Worm (Caenorhabditis elegans): ENCODE data around the gene F39C12.1.

Gene F39C12.1

DNA sequence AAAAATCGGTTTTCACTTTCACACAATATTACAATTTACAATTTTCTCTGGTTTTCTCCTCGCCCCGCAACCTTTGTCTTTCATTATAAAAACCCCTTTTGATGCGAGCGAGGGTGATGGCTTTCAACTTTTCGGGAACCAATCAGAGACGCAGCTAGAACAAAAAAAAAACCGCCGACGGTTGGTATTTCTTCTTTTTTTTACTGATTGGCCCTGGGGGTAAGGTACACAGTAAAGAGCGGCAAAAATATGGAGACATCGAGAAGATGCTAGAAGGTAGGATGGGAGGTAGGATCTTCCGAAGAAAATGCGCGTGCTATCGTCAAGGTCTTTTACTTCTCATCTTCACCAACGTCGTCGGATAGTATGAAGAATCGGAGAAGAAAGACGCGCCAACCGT, 44.3 kb downstream of the F39C12.1 start:
- TF ChIP-seq nhr-76 (tag; optimal IDR thresholded peaks at IDR 0.05) = no peak
- no peak for TF ChIP-seq elt-3 (tag; optimal IDR thresholded peaks at IDR 0.05)
- no peak for TF ChIP-seq ces-1 (GFP tag; optimal IDR thresholded peaks at IDR 0.05)
- no peak for TF ChIP-seq snpc-4 (tag; optimal IDR thresholded peaks at IDR 0.05)
- no peak for TF ChIP-seq ceh-43 (GFP tag; optimal IDR thresholded peaks at IDR 0.05)
- no peak for TF ChIP-seq nhr-28 (tag; optimal IDR thresholded peaks at IDR 0.05)
- no peak for TF ChIP-seq sptf-1 (tag; optimal IDR thresholded peaks at IDR 0.05)
- TF ChIP-seq ceh-83 (GFP tag; optimal IDR thresholded peaks at IDR 0.05) = no peak
- TF ChIP-seq mep-1 (tag; optimal IDR thresholded peaks at IDR 0.05) = no peak
- no peak for TF ChIP-seq sem-2 (GFP tag; optimal IDR thresholded peaks at IDR 0.05)
- TF ChIP-seq drap-1 (GFP tag; optimal IDR thresholded peaks at IDR 0.05) = no peak
- no peak for TF ChIP-seq nhr-237 (tag; optimal IDR thresholded peaks at IDR 0.05)
- TF ChIP-seq elt-1 (tag; optimal IDR thresholded peaks at IDR 0.05; ENCODE audit: borderline replicate concordance, insufficient read depth) = no peak
- no peak for TF ChIP-seq bed-3 (GFP tag; optimal IDR thresholded peaks at IDR 0.05)
- no peak for TF ChIP-seq tbx-8 (GFP tag; optimal IDR thresholded peaks at IDR 0.05)
- TF ChIP-seq flh-1 (GFP tag; optimal IDR thresholded peaks at IDR 0.05) = no peak

DNA sequence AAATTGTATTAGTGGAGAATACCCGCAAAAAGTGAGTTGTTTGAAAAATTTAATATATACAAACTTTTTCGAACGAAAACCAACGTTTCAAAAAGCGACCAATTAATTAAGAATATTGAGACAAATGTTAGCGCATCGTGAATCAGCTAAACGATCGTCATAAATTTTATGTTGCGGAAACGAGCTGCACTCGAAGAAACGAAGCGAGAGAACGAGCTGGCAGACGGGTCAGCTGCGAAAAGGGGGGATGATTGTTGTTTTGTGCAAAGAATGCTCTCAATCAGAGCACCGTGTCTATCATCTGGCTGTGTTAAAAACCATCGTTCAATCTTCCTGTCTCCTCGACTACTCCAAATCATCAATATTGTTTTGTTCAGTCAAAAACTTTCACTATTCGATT, 49.1 kb downstream of the F39C12.1 start:
- TF ChIP-seq ces-1 (GFP tag; optimal IDR thresholded peaks at IDR 0.05) (no peak), mep-1 (tag; optimal IDR thresholded peaks at IDR 0.05) (no peak), nhr-12 (tag; optimal IDR thresholded peaks at IDR 0.05) (no peak), unc-62 (GFP tag; optimal IDR thresholded peaks at IDR 0.05) (peak; percentile 40), pha-4 (tag; optimal IDR thresholded peaks at IDR 0.05) (no peak), zip-8 (tag; optimal IDR thresholded peaks at IDR 0.05) (no peak), lin-13 (tag; optimal IDR thresholded peaks at IDR 0.05) (no peak), blmp-1 (tag; optimal IDR thresholded peaks at IDR 0.05) (no peak), bed-3 (GFP tag; optimal IDR thresholded peaks at IDR 0.05) (no peak), hlh-1 (tag; optimal IDR thresholded peaks at IDR 0.05) (peak; percentile 68), ham-2 (GFP tag; optimal IDR thresholded peaks at IDR 0.05) (no peak), sem-2 (GFP tag; optimal IDR thresholded peaks at IDR 0.05) (no peak)

ce11 chrX:4802255-4802654, 50.7 kb downstream of the F39C12.1 start:
- TF ChIP-seq nhr-2 (tag; optimal IDR thresholded peaks at IDR 0.05) (peak; percentile 49), ceh-83 (GFP tag; optimal IDR thresholded peaks at IDR 0.05) (no peak), unc-62 (GFP tag; optimal IDR thresholded peaks at IDR 0.05) (peak; percentile 88), pha-4 (tag; optimal IDR thresholded peaks at IDR 0.05) (no peak), hlh-1 (tag; optimal IDR thresholded peaks at IDR 0.05) (peak; percentile 83)

- TF ChIP-seq pha-4 (tag; optimal IDR thresholded peaks at IDR 0.05) = no peak
- TF ChIP-seq flh-1 (GFP tag; optimal IDR thresholded peaks at IDR 0.05) = no peak
- TF ChIP-seq nhr-2 (tag; optimal IDR thresholded peaks at IDR 0.05) = no peak
- no peak for TF ChIP-seq mls-2 (tag; optimal IDR thresholded peaks at IDR 0.05)
- no peak for TF ChIP-seq snpc-4 (tag; optimal IDR thresholded peaks at IDR 0.05)
- TF ChIP-seq drap-1 (GFP tag; optimal IDR thresholded peaks at IDR 0.05) = no peak
- no peak for TF ChIP-seq ceh-43 (GFP tag; optimal IDR thresholded peaks at IDR 0.05)
- TF ChIP-seq ces-1 (GFP tag; optimal IDR thresholded peaks at IDR 0.05) = no peak
- TF ChIP-seq ceh-39 (tag; optimal IDR thresholded peaks at IDR 0.05) = no peak
- no peak for TF ChIP-seq sem-2 (GFP tag; optimal IDR thresholded peaks at IDR 0.05)
- no peak for TF ChIP-seq lin-13 (tag; optimal IDR thresholded peaks at IDR 0.05)
- TF ChIP-seq elt-1 (tag; optimal IDR thresholded peaks at IDR 0.05; ENCODE audit: borderline replicate concordance, insufficient read depth) = no peak
- TF ChIP-seq hlh-1 (tag; optimal IDR thresholded peaks at IDR 0.05) = no peak
- TF ChIP-seq mab-5 (tag; optimal IDR thresholded peaks at IDR 0.05) = no peak
- TF ChIP-seq cnd-1 (tag; optimal IDR thresholded peaks at IDR 0.05) = no peak
- no peak for TF ChIP-seq unc-39 (tag; optimal IDR thresholded peaks at IDR 0.05)
- no peak for TF ChIP-seq mep-1 (tag; optimal IDR thresholded peaks at IDR 0.05)
- no peak for TF ChIP-seq ham-2 (GFP tag; optimal IDR thresholded peaks at IDR 0.05)
- TF ChIP-seq ceh-83 (GFP tag; optimal IDR thresholded peaks at IDR 0.05) = no peak
Measured at ce11 chrX:4800892-4801291, 52.1 kb downstream of the F39C12.1 start.

ce11 chrX:4800078-4800621, 52.8 kb downstream of the F39C12.1 start, which contains the start of gene mig-13:
Gene mig-13 (minus strand): TSS chrX:4800128.
- no peak for TF ChIP-seq ham-2 (GFP tag; optimal IDR thresholded peaks at IDR 0.05)
- no peak for TF ChIP-seq lin-32 (GFP tag; optimal IDR thresholded peaks at IDR 0.05)
- TF ChIP-seq nhr-2 (tag; optimal IDR thresholded peaks at IDR 0.05) = no peak
- no peak for TF ChIP-seq unc-120 (tag; optimal IDR thresholded peaks at IDR 0.05; ENCODE audit: poor library complexity, severe bottlenecking)
- TF ChIP-seq pha-4 (tag; optimal IDR thresholded peaks at IDR 0.05) = peak; percentile 8
- TF ChIP-seq ceh-39 (tag; optimal IDR thresholded peaks at IDR 0.05) = no peak
